Worm (Caenorhabditis elegans): ENCODE data around the gene H14E04.3.

The H14E04.3 gene

ce11 chrIII:2393666-2394154 lies 7.3 kb upstream of the H14E04.3 start:
- no peak for TF ChIP-seq him-1 (tag; optimal IDR thresholded peaks at IDR 0.05)
- no peak for TF ChIP-seq W03F9.2 (tag; optimal IDR thresholded peaks at IDR 0.05)
- no peak for TF ChIP-seq dao-5 (tag; optimal IDR thresholded peaks at IDR 0.05)

- TF ChIP-seq dao-5 (tag; optimal IDR thresholded peaks at IDR 0.05) = no peak
- TF ChIP-seq him-1 (tag; optimal IDR thresholded peaks at IDR 0.05) = no peak
- TF ChIP-seq W03F9.2 (tag; optimal IDR thresholded peaks at IDR 0.05) = no peak
Observed at ce11 chrIII:2391704-2392103, 5.3 kb upstream of the H14E04.3 start.

ce11 chrIII:2384364-2384763 lies 2.0 kb downstream of the H14E04.3 start:
- TF ChIP-seq him-1 (tag; optimal IDR thresholded peaks at IDR 0.05) (no peak), dao-5 (tag; optimal IDR thresholded peaks at IDR 0.05) (no peak)

- TF ChIP-seq dao-5 (tag; optimal IDR thresholded peaks at IDR 0.05) = no peak
- TF ChIP-seq him-1 (tag; optimal IDR thresholded peaks at IDR 0.05) = no peak
- peak; percentile 44 for TF ChIP-seq W03F9.2 (tag; optimal IDR thresholded peaks at IDR 0.05)
Observed at ce11 chrIII:2375918-2376317, 10.5 kb downstream of the H14E04.3 start, which contains the start of gene H14E04.2. Gene H14E04.2, plus strand, starts transcription at chrIII:2376193.

ce11 chrIII:2371864-2372263 lies 14.5 kb downstream of the H14E04.3 start, which contains the start of gene H04J21.1:
Gene H04J21.1, minus strand, starts transcription at chrIII:2371964.
- TF ChIP-seq dao-5 (tag; optimal IDR thresholded peaks at IDR 0.05) (no peak), him-1 (tag; optimal IDR thresholded peaks at IDR 0.05) (no peak), W03F9.2 (tag; optimal IDR thresholded peaks at IDR 0.05) (no peak)

- TF ChIP-seq dao-5 (tag; optimal IDR thresholded peaks at IDR 0.05) (no peak), W03F9.2 (tag; optimal IDR thresholded peaks at IDR 0.05) (no peak), him-1 (tag; optimal IDR thresholded peaks at IDR 0.05) (no peak)
Observed at ce11 chrIII:2368424-2368823, 18.0 kb downstream of the H14E04.3 start, which contains the start of gene H04J21.4. Gene H04J21.4, minus strand, starts transcription at chrIII:2368524.

ce11 chrIII:2362648-2363047 lies 23.7 kb downstream of the H14E04.3 start, which contains the start of gene srd-69:
Gene srd-69, plus strand, starts transcription at chrIII:2362948.
- TF ChIP-seq him-1 (tag; optimal IDR thresholded peaks at IDR 0.05) = no peak
- no peak for TF ChIP-seq W03F9.2 (tag; optimal IDR thresholded peaks at IDR 0.05)
- no peak for TF ChIP-seq dao-5 (tag; optimal IDR thresholded peaks at IDR 0.05)

ce11 chrIII:2349956-2350355 lies 36.4 kb downstream of the H14E04.3 start:
- TF ChIP-seq him-1 (tag; optimal IDR thresholded peaks at IDR 0.05) (no peak), dao-5 (tag; optimal IDR thresholded peaks at IDR 0.05) (no peak), W03F9.2 (tag; optimal IDR thresholded peaks at IDR 0.05) (no peak)

ce11 chrIII:2347291-2347690 lies 39.1 kb downstream of the H14E04.3 start, which contains the start of gene gip-1:
Gene gip-1, plus strand, starts transcription at chrIII:2347591.
- no peak for TF ChIP-seq W03F9.2 (tag; optimal IDR thresholded peaks at IDR 0.05)

ce11 chrIII:2343273-2343672 lies 43.1 kb downstream of the H14E04.3 start, which contains the start of gene phf-5:
Gene phf-5, plus strand, starts transcription at chrIII:2343573.
- TF ChIP-seq him-1 (tag; optimal IDR thresholded peaks at IDR 0.05) (no peak), W03F9.2 (tag; optimal IDR thresholded peaks at IDR 0.05) (no peak), dao-5 (tag; optimal IDR thresholded peaks at IDR 0.05) (no peak)

Measured in whole organism, L4/young adult.